Worm (Caenorhabditis elegans) whole organism, L4 larva: ENCODE measurements around the gene fbxa-99.

ENCODE experiments used
- aly-2 ChIP-seq: sonication (generic microtip); optimal IDR thresholded peaks from 2 replicates; lab custom pipeline; 2018; ENCODE audit warnings: missing biosample characterization, missing genetic modification characterization
- cey-2 ChIP-seq: sonication (generic microtip); optimal IDR thresholded peaks from 3 replicates; lab custom pipeline; 2017; ENCODE audit warnings: missing genetic modification characterization, mild to moderate bottlenecking, missing compliant biosample characterization, antibody characterized with exemption, borderline replicate concordance; ENCODE audit not compliant: insufficient read depth
- daf-12 ChIP-seq: fragments of 150-350 bp; optimal IDR thresholded peaks from 2 replicates; lab custom pipeline; 2014; ENCODE audit warnings: missing biosample characterization, missing genetic modification reagents, missing genetic modification characterization
- egl-43 ChIP-seq: fragments of 200-800 bp; sonication (Bioruptor generic); IDR thresholded peaks from 2 replicates; pipeline ENCODE4 v1.3.6; 2022; ENCODE audit warnings: missing genetic modification reagents, missing genetic modification characterization, missing compliant biosample characterization
- mdt-29 ChIP-seq: fragments of 200-800 bp; sonication (Bioruptor generic); IDR thresholded peaks from 2 replicates; pipeline ENCODE4 v1.3.6; 2022; ENCODE audit warnings: missing genetic modification reagents, missing genetic modification characterization, missing compliant biosample characterization
- mxl-2 ChIP-seq: fragments of 200-800 bp; sonication (Bioruptor generic); conservative IDR thresholded peaks from 2 replicates; pipeline ENCODE4 v1.3.6; 2022; ENCODE audit warnings: missing genetic modification reagents, missing genetic modification characterization, missing compliant biosample characterization
- nhr-237 ChIP-seq: sonication (generic microtip); optimal IDR thresholded peaks from 2 replicates; lab custom pipeline; 2017; ENCODE audit warnings: missing biosample characterization, missing genetic modification characterization
- nhr-25 ChIP-seq: sonication (generic microtip); optimal IDR thresholded peaks from 2 replicates; lab custom pipeline; 2017; ENCODE audit warnings: missing genetic modification characterization, mild to moderate bottlenecking, missing compliant biosample characterization, antibody characterized with exemption, moderate library complexity, borderline replicate concordance; ENCODE audit not compliant: insufficient read depth
- nhr-28 ChIP-seq: fragments of 150-350 bp; optimal IDR thresholded peaks from 2 replicates; lab custom pipeline; 2014; ENCODE audit warnings: missing biosample characterization, missing genetic modification characterization
- nhr-48 ChIP-seq: sonication (generic microtip); optimal IDR thresholded peaks from 2 replicates; lab custom pipeline; 2016; ENCODE audit warnings: mild to moderate bottlenecking, missing genetic modification characterization, missing compliant biosample characterization
- nhr-76 ChIP-seq: fragments of 150-350 bp; optimal IDR thresholded peaks from 2 replicates; lab custom pipeline; 2014; ENCODE audit warnings: missing biosample characterization, missing genetic modification characterization
- unc-130 ChIP-seq: sonication (generic microtip); optimal IDR thresholded peaks from 2 replicates; lab custom pipeline; 2016; ENCODE audit warnings: missing genetic modification reagents, missing genetic modification characterization, missing compliant biosample characterization
- unc-39 ChIP-seq: sonication (generic microtip); optimal IDR thresholded peaks from 2 replicates; lab custom pipeline; 2017; ENCODE audit warnings: missing biosample characterization, missing genetic modification characterization
- unc-62 ChIP-seq, 3 experiments: fragments of 150-350 bp in 1 of 3; sonication (generic microtip); optimal IDR thresholded peaks in 2 of 3; peaks in 1 of 3; 1 replicate in 1 of 3; 2 replicates in 2 of 3; lab custom pipeline; 2014 to 2017; ENCODE audit warnings: missing biosample characterization in 3 of 3, missing genetic modification characterization in 3 of 3, missing genetic modification reagents in 3 of 3, missing genotype in 1 of 3

DNA sequence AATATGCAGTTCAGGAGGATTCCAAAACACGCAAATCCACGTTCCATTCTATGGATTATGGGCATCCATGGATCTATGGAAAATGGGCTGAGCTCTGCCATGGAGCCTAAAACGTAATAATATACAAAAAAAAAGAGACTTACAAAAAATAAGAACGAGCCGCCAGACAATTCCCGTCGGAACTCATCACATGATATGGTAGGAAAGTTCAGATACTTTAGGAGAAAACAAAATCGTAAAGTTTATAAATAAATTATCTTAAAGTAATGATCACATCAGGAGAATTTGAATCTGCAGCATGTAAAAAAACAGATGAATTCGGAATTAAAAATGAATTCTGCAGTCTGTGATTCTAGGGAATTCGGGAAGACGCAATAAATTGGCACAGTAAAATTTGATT lies 33.0 kb upstream of the fbxa-99 start, which contains the start of gene str-232:
- no peak for TF ChIP-seq unc-130 (GFP tag; lab: Kevin White, UChicago)
- no peak for TF ChIP-seq egl-43 (GFP tag; lab: Robert Waterston, UW)
- TF ChIP-seq mdt-29 = no peak
- TF ChIP-seq cey-2 (tag; lab: Kevin White, UChicago) = no peak
- TF ChIP-seq nhr-237 (tag; lab: Kevin White, UChicago) = no peak
- TF ChIP-seq nhr-25 (tag; lab: Kevin White, UChicago) = no peak
- no peak for TF ChIP-seq aly-2 (tag; lab: Kevin White, UChicago)
- TF ChIP-seq unc-62 (GFP tag; optimal IDR thresholded peaks at IDR 0.05 in 1 of 2; lab: Kevin White, UChicago) = no peak
- no peak for TF ChIP-seq unc-62 (tag; optimal IDR thresholded peaks at IDR 0.05; lab: Kevin White, UChicago)
- TF ChIP-seq unc-39 (tag; lab: Kevin White, UChicago) = no peak
- no peak for TF ChIP-seq nhr-48 (tag; lab: Kevin White, UChicago)
- TF ChIP-seq daf-12 (tag; lab: Kevin White, UChicago) = no peak
- no peak for TF ChIP-seq mxl-2 (GFP tag; lab: Robert Waterston, UW)
- TF ChIP-seq nhr-76 (tag; lab: Kevin White, UChicago) = no peak
- TF ChIP-seq nhr-28 (tag; lab: Kevin White, UChicago) = no peak
